Worm (Caenorhabditis elegans): ENCODE data around the gene tbx-31.

tbx-31 gene

DNA sequence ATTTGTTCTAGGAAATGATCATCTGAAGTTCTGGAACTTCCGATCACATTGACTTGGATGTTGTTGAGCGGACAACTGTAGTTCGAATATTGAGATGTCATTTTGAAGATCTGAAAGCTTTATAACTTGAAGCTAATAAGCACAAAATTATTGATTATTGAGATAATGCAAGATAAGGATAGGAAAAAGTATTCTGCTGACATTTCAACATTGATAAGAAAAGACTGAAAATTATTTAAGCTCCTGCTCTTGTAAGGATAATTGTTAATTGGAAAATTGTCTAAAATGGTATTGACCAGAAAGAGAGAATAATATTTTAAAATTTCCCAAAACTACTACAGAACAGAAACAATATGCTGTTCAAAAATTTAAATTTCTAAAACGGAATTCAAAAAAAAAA is at the start of gene tbx-31:
Gene tbx-31 (minus strand): TSS at position 101 of the 400 bp plus-strand sequence.
- no peak for TF ChIP-seq flt-1 (GFP tag; IDR thresholded peaks at IDR 0.05)
- TF ChIP-seq tra-4 (tag; optimal IDR thresholded peaks at IDR 0.05), result no peak
- no peak for TF ChIP-seq ceh-36 (tag; optimal IDR thresholded peaks at IDR 0.05)
- no peak for TF ChIP-seq pes-1 (GFP tag; IDR thresholded peaks at IDR 0.05)
- no peak for TF ChIP-seq ama-1 (optimal IDR thresholded peaks at IDR 0.05)
- no peak for TF ChIP-seq aly-1 (tag; optimal IDR thresholded peaks at IDR 0.05)
- no peak for TF ChIP-seq ets-7 (tag; optimal IDR thresholded peaks at IDR 0.05)
- TF ChIP-seq F13C5.2 (tag; optimal IDR thresholded peaks at IDR 0.05), result no peak
- TF ChIP-seq tbx-37 (GFP tag; conservative IDR thresholded peaks at IDR 0.05), result no peak
- no peak for TF ChIP-seq B0310.2 (tag; optimal IDR thresholded peaks at IDR 0.05)
- no peak for TF ChIP-seq hmbx-1 (tag; optimal IDR thresholded peaks at IDR 0.05)
- TF ChIP-seq ceh-13 (GFP tag; optimal IDR thresholded peaks at IDR 0.05), result no peak
- no peak for TF ChIP-seq hmg-4 (GFP tag; optimal IDR thresholded peaks at IDR 0.05)
- no peak for TF ChIP-seq hnd-1 (tag; optimal IDR thresholded peaks at IDR 0.05)
- TF ChIP-seq scrt-1 (GFP tag; IDR thresholded peaks at IDR 0.05), result no peak
- TF ChIP-seq sea-1 (GFP tag; conservative IDR thresholded peaks at IDR 0.05), result no peak
- no peak for TF ChIP-seq tbx-11 (GFP tag; IDR thresholded peaks at IDR 0.05)

DNA sequence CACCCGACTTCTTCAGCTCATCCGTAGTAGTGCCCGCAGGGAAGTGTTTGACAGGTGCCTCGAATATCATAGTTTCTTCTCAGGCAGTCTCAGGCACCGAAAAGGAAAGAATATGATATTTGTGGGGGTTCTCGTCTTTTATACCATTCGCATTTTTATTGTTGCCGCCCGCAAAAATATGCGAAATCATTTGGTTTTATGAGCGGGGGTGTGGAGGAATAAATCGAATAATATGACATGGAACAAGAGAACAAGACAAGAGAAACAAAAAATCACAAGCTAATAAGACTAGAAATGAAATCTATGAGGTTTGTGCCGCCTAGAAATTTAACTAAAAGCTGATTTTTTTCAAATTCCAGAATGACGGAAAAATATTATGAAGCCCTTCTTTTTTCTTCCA is 46.4 kb upstream of the tbx-31 start, which contains the start of gene F07G6.8:
Gene F07G6.8 (minus strand): TSS at position 101 of the 400 bp plus-strand sequence.
- TF ChIP-seq tbx-11 (GFP tag; IDR thresholded peaks at IDR 0.05) (no peak), pes-1 (GFP tag; IDR thresholded peaks at IDR 0.05) (no peak), scrt-1 (GFP tag; IDR thresholded peaks at IDR 0.05) (no peak), tra-4 (tag; optimal IDR thresholded peaks at IDR 0.05) (no peak), ceh-36 (tag; optimal IDR thresholded peaks at IDR 0.05) (no peak), ceh-13 (GFP tag; optimal IDR thresholded peaks at IDR 0.05) (no peak), F13C5.2 (tag; optimal IDR thresholded peaks at IDR 0.05) (no peak)

DNA sequence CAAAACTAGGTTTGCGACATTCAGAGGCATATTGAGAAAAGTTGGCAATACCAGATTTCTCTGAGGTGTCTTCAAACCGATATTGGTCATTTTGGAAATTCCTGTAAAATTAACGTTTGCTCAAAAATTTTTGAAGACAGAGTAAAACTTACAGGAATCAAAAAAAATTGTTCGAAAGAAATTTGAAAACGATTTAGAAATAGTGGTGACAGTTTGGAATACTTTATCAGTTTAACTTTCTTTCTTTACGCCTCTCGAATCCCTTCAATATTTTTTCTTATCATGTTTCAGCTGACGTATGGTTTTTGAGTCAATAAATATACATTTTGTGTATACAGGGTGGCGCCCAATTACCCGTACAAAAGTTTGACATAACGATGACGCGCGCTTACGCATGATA is 44.5 kb upstream of the tbx-31 start, which contains the start of gene fbxa-53:
Gene fbxa-53 (minus strand): TSS at position 101 of the 400 bp plus-strand sequence.
- TF ChIP-seq scrt-1 (GFP tag; IDR thresholded peaks at IDR 0.05) (no peak), ceh-36 (tag; optimal IDR thresholded peaks at IDR 0.05) (no peak), pes-1 (GFP tag; IDR thresholded peaks at IDR 0.05) (no peak), sea-1 (GFP tag; conservative IDR thresholded peaks at IDR 0.05) (no peak), flt-1 (GFP tag; IDR thresholded peaks at IDR 0.05) (no peak), tbx-37 (GFP tag; conservative IDR thresholded peaks at IDR 0.05) (no peak), tra-4 (tag; optimal IDR thresholded peaks at IDR 0.05) (no peak), F13C5.2 (tag; optimal IDR thresholded peaks at IDR 0.05) (no peak), tbx-11 (GFP tag; IDR thresholded peaks at IDR 0.05) (no peak), ama-1 (optimal IDR thresholded peaks at IDR 0.05) (no peak), ceh-13 (GFP tag; optimal IDR thresholded peaks at IDR 0.05) (no peak), hmg-4 (GFP tag; optimal IDR thresholded peaks at IDR 0.05) (no peak), hnd-1 (tag; optimal IDR thresholded peaks at IDR 0.05) (no peak), aly-1 (tag; optimal IDR thresholded peaks at IDR 0.05) (no peak), hmbx-1 (tag; optimal IDR thresholded peaks at IDR 0.05) (no peak), ets-7 (tag; optimal IDR thresholded peaks at IDR 0.05) (no peak)

DNA sequence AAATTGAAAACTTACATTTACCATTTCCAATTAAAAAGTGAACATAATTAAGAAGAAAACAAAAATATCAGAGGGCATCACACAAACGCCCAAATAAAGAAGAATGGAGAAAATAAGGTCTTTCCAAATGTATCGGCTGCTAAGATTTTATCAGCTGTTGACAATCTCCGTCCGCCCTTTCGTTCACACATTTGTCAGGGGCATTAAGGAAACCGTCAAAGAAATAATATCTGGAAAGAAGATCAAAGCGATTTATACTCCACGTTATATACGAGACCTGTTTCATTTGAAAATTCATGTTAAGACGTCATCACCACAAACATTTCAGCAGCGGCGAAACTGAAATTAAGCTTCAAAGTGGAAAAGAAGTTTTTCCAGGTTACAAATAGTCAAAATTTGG is 38.6 kb upstream of the tbx-31 start, which contains the start of gene fbxa-52:
Gene fbxa-52 (minus strand): TSS at position 101 of the 400 bp plus-strand sequence.
- no peak for TF ChIP-seq tbx-11 (GFP tag; IDR thresholded peaks at IDR 0.05)
- no peak for TF ChIP-seq ets-7 (tag; optimal IDR thresholded peaks at IDR 0.05)
- TF ChIP-seq ceh-13 (GFP tag; optimal IDR thresholded peaks at IDR 0.05), result no peak
- no peak for TF ChIP-seq sea-1 (GFP tag; conservative IDR thresholded peaks at IDR 0.05)
- no peak for TF ChIP-seq B0310.2 (tag; optimal IDR thresholded peaks at IDR 0.05)
- no peak for TF ChIP-seq ama-1 (optimal IDR thresholded peaks at IDR 0.05)
- no peak for TF ChIP-seq pes-1 (GFP tag; IDR thresholded peaks at IDR 0.05)
- TF ChIP-seq tra-4 (tag; optimal IDR thresholded peaks at IDR 0.05), result no peak
- no peak for TF ChIP-seq F13C5.2 (tag; optimal IDR thresholded peaks at IDR 0.05)
- no peak for TF ChIP-seq hmbx-1 (tag; optimal IDR thresholded peaks at IDR 0.05)
- no peak for TF ChIP-seq tbx-37 (GFP tag; conservative IDR thresholded peaks at IDR 0.05)
- TF ChIP-seq ceh-36 (tag; optimal IDR thresholded peaks at IDR 0.05), result no peak
- TF ChIP-seq hnd-1 (tag; optimal IDR thresholded peaks at IDR 0.05), result no peak

DNA sequence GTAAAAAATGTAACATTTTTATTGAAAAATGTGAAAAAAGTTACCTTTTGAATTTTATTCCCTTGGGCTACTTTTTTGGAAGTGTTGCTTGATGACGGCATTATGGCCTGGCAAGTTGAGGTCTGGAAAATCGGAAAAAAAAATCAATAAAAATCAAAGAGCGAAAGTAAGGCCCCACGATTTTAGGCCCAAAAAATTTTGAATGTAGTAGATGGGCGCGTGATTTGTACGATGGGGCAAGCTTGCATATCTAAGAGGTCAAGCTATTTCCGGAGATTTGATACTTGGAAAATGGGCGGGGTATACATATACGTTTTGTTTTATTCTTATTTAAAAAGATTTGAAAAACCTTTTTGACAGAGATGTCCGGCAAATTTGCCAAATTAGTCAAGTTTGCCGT is 32.6 kb upstream of the tbx-31 start, which contains the start of gene F07G6.5:
Gene F07G6.5 (minus strand): TSS at position 101 of the 400 bp plus-strand sequence.
- TF ChIP-seq aly-1 (tag; optimal IDR thresholded peaks at IDR 0.05), result no peak
- no peak for TF ChIP-seq hmg-4 (GFP tag; optimal IDR thresholded peaks at IDR 0.05)
- no peak for TF ChIP-seq sea-1 (GFP tag; conservative IDR thresholded peaks at IDR 0.05)
- TF ChIP-seq ceh-13 (GFP tag; optimal IDR thresholded peaks at IDR 0.05), result no peak
- no peak for TF ChIP-seq flt-1 (GFP tag; IDR thresholded peaks at IDR 0.05)
- no peak for TF ChIP-seq F13C5.2 (tag; optimal IDR thresholded peaks at IDR 0.05)
- no peak for TF ChIP-seq tbx-11 (GFP tag; IDR thresholded peaks at IDR 0.05)
- no peak for TF ChIP-seq ama-1 (optimal IDR thresholded peaks at IDR 0.05)
- no peak for TF ChIP-seq tbx-37 (GFP tag; conservative IDR thresholded peaks at IDR 0.05)
- TF ChIP-seq tra-4 (tag; optimal IDR thresholded peaks at IDR 0.05), result no peak
- TF ChIP-seq hmbx-1 (tag; optimal IDR thresholded peaks at IDR 0.05), result no peak
- no peak for TF ChIP-seq scrt-1 (GFP tag; IDR thresholded peaks at IDR 0.05)
- no peak for TF ChIP-seq pes-1 (GFP tag; IDR thresholded peaks at IDR 0.05)
- TF ChIP-seq ets-7 (tag; optimal IDR thresholded peaks at IDR 0.05), result no peak
- TF ChIP-seq hnd-1 (tag; optimal IDR thresholded peaks at IDR 0.05), result no peak
- TF ChIP-seq ceh-36 (tag; optimal IDR thresholded peaks at IDR 0.05), result no peak

DNA sequence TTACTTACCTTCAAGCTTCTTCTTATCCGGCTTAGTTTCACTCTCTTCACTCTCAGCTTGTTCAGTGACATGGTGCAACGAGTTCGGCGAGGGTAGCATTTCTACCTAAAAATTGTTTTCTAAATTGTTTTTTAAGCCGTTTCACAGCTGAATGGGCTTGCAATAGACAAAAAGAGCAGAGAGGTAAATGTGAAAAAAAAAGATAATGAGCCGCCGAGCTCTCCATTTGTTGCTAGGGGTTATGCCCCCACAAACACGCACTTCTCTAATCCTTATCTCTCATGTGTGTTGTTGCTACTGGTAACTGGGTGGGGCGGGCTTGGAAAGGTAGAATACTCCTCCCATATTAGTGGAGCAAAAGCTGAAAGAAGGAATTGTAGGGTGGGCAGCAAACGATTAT is 29.9 kb upstream of the tbx-31 start, which contains the start of gene C36C9.5:
Gene C36C9.5 (minus strand): TSS at position 101 of the 400 bp plus-strand sequence.
- TF ChIP-seq ets-7 (tag; optimal IDR thresholded peaks at IDR 0.05) (no peak), hmbx-1 (tag; optimal IDR thresholded peaks at IDR 0.05) (no peak), tbx-37 (GFP tag; conservative IDR thresholded peaks at IDR 0.05) (no peak), pes-1 (GFP tag; IDR thresholded peaks at IDR 0.05) (no peak), B0310.2 (tag; optimal IDR thresholded peaks at IDR 0.05) (no peak), tra-4 (tag; optimal IDR thresholded peaks at IDR 0.05) (no peak), ceh-13 (GFP tag; optimal IDR thresholded peaks at IDR 0.05) (no peak), scrt-1 (GFP tag; IDR thresholded peaks at IDR 0.05) (no peak), ama-1 (optimal IDR thresholded peaks at IDR 0.05) (no peak), F13C5.2 (tag; optimal IDR thresholded peaks at IDR 0.05) (no peak), sea-1 (GFP tag; conservative IDR thresholded peaks at IDR 0.05) (no peak), hnd-1 (tag; optimal IDR thresholded peaks at IDR 0.05) (no peak), tbx-11 (GFP tag; IDR thresholded peaks at IDR 0.05) (no peak), flt-1 (GFP tag; IDR thresholded peaks at IDR 0.05) (no peak), hmg-4 (GFP tag; optimal IDR thresholded peaks at IDR 0.05) (no peak), aly-1 (tag; optimal IDR thresholded peaks at IDR 0.05) (no peak), ceh-36 (tag; optimal IDR thresholded peaks at IDR 0.05) (no peak)

DNA sequence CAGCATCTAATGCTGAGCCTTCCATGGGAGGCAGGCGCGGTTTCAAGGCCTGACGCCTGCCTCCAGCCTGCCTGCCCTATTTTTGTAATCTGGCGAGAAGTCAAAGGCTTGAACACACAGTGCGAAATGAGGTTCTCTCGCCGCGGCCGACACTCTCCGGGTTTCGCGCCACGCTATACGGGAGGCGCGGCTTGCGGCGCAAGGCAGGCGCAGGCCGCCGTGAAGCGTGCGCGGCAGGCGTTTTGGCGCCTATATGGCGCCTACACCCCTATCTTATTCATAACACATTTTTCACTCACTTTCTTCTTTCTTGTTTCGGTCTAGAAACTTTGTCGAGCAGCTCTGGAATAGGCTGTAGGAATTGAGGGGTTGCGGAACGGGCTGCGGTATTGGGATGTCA is 29.1 kb upstream of the tbx-31 start:
- TF ChIP-seq pes-1 (GFP tag; IDR thresholded peaks at IDR 0.05) (no peak), aly-1 (tag; optimal IDR thresholded peaks at IDR 0.05) (no peak), B0310.2 (tag; optimal IDR thresholded peaks at IDR 0.05) (no peak), tbx-37 (GFP tag; conservative IDR thresholded peaks at IDR 0.05) (no peak), ets-7 (tag; optimal IDR thresholded peaks at IDR 0.05) (no peak), ceh-13 (GFP tag; optimal IDR thresholded peaks at IDR 0.05) (no peak), flt-1 (GFP tag; IDR thresholded peaks at IDR 0.05) (no peak), tra-4 (tag; optimal IDR thresholded peaks at IDR 0.05) (no peak), ceh-36 (tag; optimal IDR thresholded peaks at IDR 0.05) (no peak), hmbx-1 (tag; optimal IDR thresholded peaks at IDR 0.05) (no peak), ama-1 (optimal IDR thresholded peaks at IDR 0.05) (no peak), hmg-4 (GFP tag; optimal IDR thresholded peaks at IDR 0.05) (no peak), scrt-1 (GFP tag; IDR thresholded peaks at IDR 0.05) (no peak)

Measured in whole organism, early embryonic.